Worm (Caenorhabditis elegans) whole organism, young adult: Measurements from ENCODE around the gene sqv-3.
A peak's percentile ranks its signal among the peaks of the same experiment; 100 is the strongest.

Source experiments
- F10E7.11 ChIP-seq: sonication (generic microtip); optimal IDR thresholded peaks from 2 replicates; lab custom pipeline; 2017; ENCODE audit warnings: mild to moderate bottlenecking, missing genetic modification characterization, moderate library complexity, missing compliant biosample characterization
- F37B4.10 ChIP-seq: fragments of 200-800 bp; sonication (Bioruptor generic); IDR thresholded peaks from 2 replicates; pipeline ENCODE4 v1.3.6; 2022; ENCODE audit warnings: missing genetic modification characterization, missing compliant biosample characterization
- F39B2.1 ChIP-seq: fragments of 200-800 bp; sonication (Bioruptor generic); IDR thresholded peaks from 2 replicates; pipeline ENCODE4 v1.3.6; 2022; ENCODE audit warnings: missing genetic modification reagents, missing genetic modification characterization, missing compliant biosample characterization
- F57A8.1 ChIP-seq: fragments of 200-800 bp; sonication (Bioruptor generic); optimal IDR thresholded peaks from 2 replicates; lab custom pipeline; 2018; ENCODE audit warnings: mild to moderate bottlenecking, missing genetic modification characterization, moderate library complexity, missing compliant biosample characterization
- T07F8.4 ChIP-seq: sonication (generic microtip); optimal IDR thresholded peaks from 2 replicates; lab custom pipeline; 2016; ENCODE audit warnings: mild to moderate bottlenecking, missing genetic modification characterization, moderate library complexity, missing compliant biosample characterization
- T26A5.8 ChIP-seq: sonication (generic microtip); optimal IDR thresholded peaks from 2 replicates; lab custom pipeline; 2016; ENCODE audit warnings: missing genetic modification characterization, missing compliant biosample characterization
- Y53F4B.3 ChIP-seq: fragments of 200-800 bp; sonication (Bioruptor generic); IDR thresholded peaks from 2 replicates; pipeline ENCODE4 v1.3.6; 2022; ENCODE audit warnings: missing genetic modification reagents, missing genetic modification characterization, missing compliant biosample characterization
- Y53G8AR.9 ChIP-seq: fragments of 200-800 bp; sonication (Bioruptor generic); conservative IDR thresholded peaks from 2 replicates; pipeline ENCODE4 v1.3.6; 2022; ENCODE audit warnings: missing genetic modification reagents, missing genetic modification characterization, missing compliant biosample characterization
- Y67H2A.10 ChIP-seq: fragments of 200-800 bp; sonication (Bioruptor generic); conservative IDR thresholded peaks from 2 replicates; pipeline ENCODE4 v1.3.6; 2022; ENCODE audit warnings: missing genetic modification reagents, missing genetic modification characterization, missing compliant biosample characterization
- aptf-3 ChIP-seq: fragments of 200-800 bp; sonication (Bioruptor generic); IDR thresholded peaks from 2 replicates; pipeline ENCODE4 v1.3.6; 2022; ENCODE audit warnings: missing genetic modification characterization, missing compliant biosample characterization
- athp-1 ChIP-seq: sonication (generic microtip); optimal IDR thresholded peaks from 2 replicates; lab custom pipeline; 2017; ENCODE audit warnings: mild to moderate bottlenecking, missing genetic modification characterization, missing compliant biosample characterization
- bed-1 ChIP-seq: fragments of 200-800 bp; sonication (Bioruptor generic); IDR thresholded peaks from 2 replicates; pipeline ENCODE4 v1.3.6; 2022; ENCODE audit warnings: missing genetic modification reagents, missing genetic modification characterization, missing compliant biosample characterization
- bed-2 ChIP-seq: fragments of 200-800 bp; sonication (Bioruptor generic); IDR thresholded peaks from 2 replicates; pipeline ENCODE4 v1.3.6; 2022; ENCODE audit warnings: missing genetic modification reagents, missing genetic modification characterization, missing compliant biosample characterization
- ccch-3 ChIP-seq: fragments of 200-800 bp; sonication (Bioruptor generic); optimal IDR thresholded peaks from 2 replicates; lab custom pipeline; 2018; ENCODE audit warnings: mild to moderate bottlenecking, missing genetic modification characterization, missing compliant biosample characterization
- cebp-1 ChIP-seq, 2 experiments: fragments of 200-800 bp in 1 of 2; sonication (Bioruptor generic) in 1 of 2; sonication (generic microtip) in 1 of 2; IDR thresholded peaks in 1 of 2; optimal IDR thresholded peaks in 1 of 2; 2 replicates each; pipeline versions ENCODE4 v1.3.6 to Lab custom; 2017 to 2022; ENCODE audit warnings: missing compliant biosample characterization in 2 of 2, missing genetic modification characterization in 2 of 2, mild to moderate bottlenecking in 1 of 2, missing genetic modification reagents in 1 of 2, moderate library complexity in 1 of 2
- ceh-27 ChIP-seq: fragments of 200-800 bp; sonication (Bioruptor generic); optimal IDR thresholded peaks from 2 replicates; lab custom pipeline; 2018; ENCODE audit warnings: mild to moderate bottlenecking, missing genetic modification characterization, moderate library complexity, missing compliant biosample characterization
- dox-1 ChIP-seq: fragments of 200-800 bp; sonication (Bioruptor generic); IDR thresholded peaks from 2 replicates; pipeline ENCODE4 v1.3.6; 2022; ENCODE audit warnings: missing genetic modification reagents, missing genetic modification characterization, missing compliant biosample characterization
- fkh-3 ChIP-seq: sonication (generic microtip); optimal IDR thresholded peaks from 2 replicates; lab custom pipeline; 2016; ENCODE audit warnings: mild to moderate bottlenecking, missing genetic modification characterization, missing compliant biosample characterization
- hlh-12 ChIP-seq: sonication (generic microtip); optimal IDR thresholded peaks from 2 replicates; lab custom pipeline; 2016; ENCODE audit warnings: missing genetic modification characterization, missing compliant biosample characterization
- hmg-1.2 ChIP-seq: fragments of 200-800 bp; sonication (Bioruptor generic); IDR thresholded peaks from 2 replicates; pipeline ENCODE4 v1.3.6; 2022; ENCODE audit warnings: missing genetic modification reagents, missing genetic modification characterization, missing compliant biosample characterization
- hrde-1 ChIP-seq: sonication (generic microtip); optimal IDR thresholded peaks from 2 replicates; lab custom pipeline; 2016; ENCODE audit warnings: missing genetic modification characterization, mild to moderate bottlenecking, missing compliant biosample characterization, moderate library complexity, missing genotype, missing genetic modification reagents, borderline replicate concordance
- lin-26 ChIP-seq: fragments of 200-800 bp; sonication (Bioruptor generic); IDR thresholded peaks from 2 replicates; pipeline ENCODE4 v1.3.6; 2022; ENCODE audit warnings: missing genetic modification reagents, missing genetic modification characterization, missing compliant biosample characterization
- lin-35 ChIP-seq, 3 experiments: fragments of 150-350 bp in 2 of 3; sonication (generic microtip) in 1 of 3; optimal IDR thresholded peaks; 2 replicates each; lab custom pipeline; 2014 to 2018; ENCODE audit warnings: missing biosample characterization in 3 of 3, missing genetic modification characterization in 3 of 3, missing genetic modification reagents in 3 of 3
- lin-40 ChIP-seq: sonication (generic microtip); optimal IDR thresholded peaks from 2 replicates; lab custom pipeline; 2016; ENCODE audit warnings: missing genetic modification characterization, mild to moderate bottlenecking, missing compliant biosample characterization, missing genotype, missing genetic modification reagents
- lin-54 ChIP-seq: fragments of 200-800 bp; sonication (Bioruptor generic); optimal IDR thresholded peaks from 2 replicates; lab custom pipeline; 2018; ENCODE audit warnings: mild to moderate bottlenecking, missing genetic modification characterization, missing compliant biosample characterization
- mes-4 ChIP-seq: sonication (generic microtip); optimal IDR thresholded peaks from 2 replicates; lab custom pipeline; 2016; ENCODE audit warnings: missing genotype, missing genetic modification characterization, missing compliant biosample characterization
- nfyb-1 ChIP-seq: fragments of 200-800 bp; sonication (Bioruptor generic); IDR thresholded peaks from 2 replicates; pipeline ENCODE4 v1.3.6; 2022; ENCODE audit warnings: missing genetic modification reagents, missing genetic modification characterization, missing compliant biosample characterization
- nhr-80 ChIP-seq: sonication (generic microtip); optimal IDR thresholded peaks from 2 replicates; lab custom pipeline; 2016; ENCODE audit warnings: missing genetic modification characterization, missing compliant biosample characterization
- pbrm-1 ChIP-seq: fragments of 200-800 bp; sonication (Bioruptor generic); IDR thresholded peaks from 2 replicates; pipeline ENCODE4 v1.3.6; 2022; ENCODE audit warnings: missing genetic modification reagents, missing genetic modification characterization, missing compliant biosample characterization
- rcor-1 ChIP-seq: fragments of 200-800 bp; sonication (Bioruptor generic); IDR thresholded peaks from 2 replicates; pipeline ENCODE4 v1.3.6; 2022; ENCODE audit warnings: missing genetic modification reagents, missing genetic modification characterization, missing compliant biosample characterization
- rec-8 ChIP-seq, 2 experiments: sonication (generic microtip); optimal IDR thresholded peaks; 2 replicates each; lab custom pipeline; 2016; ENCODE audit warnings: mild to moderate bottlenecking in 2 of 2, missing genetic modification characterization in 2 of 2, missing genetic modification reagents in 2 of 2, missing genotype in 2 of 2, missing biosample characterization in 1 of 2, missing compliant biosample characterization in 1 of 2, moderate library complexity in 1 of 2
- repo-1 ChIP-seq: sonication (generic microtip); optimal IDR thresholded peaks from 2 replicates; lab custom pipeline; 2017; ENCODE audit warnings: mild to moderate bottlenecking, missing genetic modification characterization, missing compliant biosample characterization
- snpc-3.4 ChIP-seq: sonication (generic microtip); optimal IDR thresholded peaks from 2 replicates; lab custom pipeline; 2017; ENCODE audit warnings: missing genetic modification characterization, mild to moderate bottlenecking, missing compliant biosample characterization, antibody characterized with exemption, moderate library complexity, missing genotype, missing genetic modification reagents
- somi-1 ChIP-seq: fragments of 200-800 bp; sonication (Bioruptor generic); optimal IDR thresholded peaks from 2 replicates; lab custom pipeline; 2018; ENCODE audit warnings: mild to moderate bottlenecking, missing genetic modification characterization, missing compliant biosample characterization
- sptf-2 ChIP-seq: fragments of 200-800 bp; sonication (Bioruptor generic); optimal IDR thresholded peaks from 2 replicates; lab custom pipeline; 2018; ENCODE audit warnings: mild to moderate bottlenecking, missing genetic modification characterization, missing compliant biosample characterization
- tbp1 ChIP-seq: fragments of 200-800 bp; sonication (Bioruptor generic); optimal IDR thresholded peaks from 2 replicates; lab custom pipeline; 2018; ENCODE audit warnings: mild to moderate bottlenecking, missing genetic modification characterization, missing compliant biosample characterization
- xnd-1 ChIP-seq: sonication (generic microtip); optimal IDR thresholded peaks from 2 replicates; lab custom pipeline; 2016; ENCODE audit warnings: missing genotype, missing genetic modification reagents, missing genetic modification characterization, missing compliant biosample characterization
- zfh-2 ChIP-seq: fragments of 200-800 bp; sonication (Bioruptor generic); conservative IDR thresholded peaks from 2 replicates; pipeline ENCODE4 v1.3.6; 2022; ENCODE audit warnings: missing genetic modification reagents, missing genetic modification characterization, missing compliant biosample characterization
- zim-3 ChIP-seq: sonication (generic microtip); optimal IDR thresholded peaks from 2 replicates; lab custom pipeline; 2017; ENCODE audit warnings: mild to moderate bottlenecking, missing genetic modification characterization, moderate library complexity, missing compliant biosample characterization
- ztf-22 ChIP-seq: fragments of 200-800 bp; sonication (Bioruptor generic); optimal IDR thresholded peaks from 2 replicates; lab custom pipeline; 2018; ENCODE audit warnings: mild to moderate bottlenecking, missing genetic modification characterization, moderate library complexity, missing compliant biosample characterization

The sqv-3 gene

ce11 chrIII:9817894-9818293, 37.7 kb upstream of the sqv-3 start (continued):
- no peak for TF ChIP-seq tbp1
- TF ChIP-seq ceh-27 (GFP tag; lab: Kevin White, UChicago) = no peak
- no peak for TF ChIP-seq T26A5.8
- TF ChIP-seq hrde-1 (tag; lab: Kevin White, UChicago) = no peak
- TF ChIP-seq F39B2.1 (GFP tag; lab: Robert Waterston, UW) = no peak
- TF ChIP-seq F10E7.11 (tag; lab: Kevin White, UChicago) = no peak
- no peak for TF ChIP-seq somi-1 (GFP tag; lab: Kevin White, UChicago)
- TF ChIP-seq aptf-3 (GFP tag; lab: Robert Waterston, UW) = no peak
- TF ChIP-seq sptf-2 (GFP tag; lab: Kevin White, UChicago) = no peak
- TF ChIP-seq Y53F4B.3 (GFP tag; lab: Robert Waterston, UW) = no peak
- TF ChIP-seq cebp-1 (GFP tag; IDR thresholded peaks at IDR 0.05; lab: Robert Waterston, UW) = no peak
- TF ChIP-seq cebp-1 (tag; optimal IDR thresholded peaks at IDR 0.05; lab: Kevin White, UChicago) = no peak
- TF ChIP-seq zim-3 (tag; lab: Kevin White, UChicago) = no peak
- peak; percentile 30; the same call in 1 of the 2 replicates for TF ChIP-seq dox-1 (GFP tag; lab: Robert Waterston, UW)
- TF ChIP-seq lin-54 (GFP tag; lab: Kevin White, UChicago) = peak; percentile 45
- TF ChIP-seq repo-1 (tag; lab: Kevin White, UChicago) = no peak
- TF ChIP-seq Y67H2A.10 (GFP tag; lab: Robert Waterston, UW) = no peak
- no peak for TF ChIP-seq xnd-1 (tag; lab: Kevin White, UChicago)
- no peak for TF ChIP-seq F37B4.10
- peak; percentile 1 for TF ChIP-seq snpc-3.4
- TF ChIP-seq nfyb-1 (GFP tag; lab: Robert Waterston, UW) = no peak
- no peak for TF ChIP-seq mes-4 (tag; lab: Kevin White, UChicago)
- no peak for TF ChIP-seq ccch-3
- TF ChIP-seq bed-1 (GFP tag; lab: Robert Waterston, UW) = no peak
- TF ChIP-seq, all 124 proteins: peak for 9

ce11 chrIII:9817087-9817612, 37.0 kb upstream of the sqv-3 start, which contains the start of gene cnx-1:
cnx-1 (minus strand) TSS chrIII:9817137.
- no peak for TF ChIP-seq ztf-22 (GFP tag; lab: Kevin White, UChicago)
- TF ChIP-seq Y53G8AR.9 (GFP tag; lab: Robert Waterston, UW) = 0 out of 2 replicates have a peak, but pooled peaks have one; percentile 15
- TF ChIP-seq lin-26 (GFP tag; lab: Robert Waterston, UW) = no peak
- TF ChIP-seq rec-8 (tag; optimal IDR thresholded peaks at IDR 0.05; lab: Kevin White, UChicago) = no peak
- TF ChIP-seq lin-40 (tag; lab: Kevin White, UChicago) = no peak
- TF ChIP-seq fkh-3 (tag; lab: Kevin White, UChicago) = no peak
- peak; percentile 42; the same call in 1 of the 2 replicates for TF ChIP-seq pbrm-1 (GFP tag; lab: Robert Waterston, UW)
- TF ChIP-seq nhr-80 (tag; lab: Kevin White, UChicago) = peak; percentile 2
- peak; percentile 37; the same call in 1 of the 2 replicates for TF ChIP-seq hmg-1.2 (GFP tag; lab: Robert Waterston, UW)
- no peak for TF ChIP-seq bed-2 (GFP tag; lab: Robert Waterston, UW)
- no peak for TF ChIP-seq T07F8.4 (tag; lab: Kevin White, UChicago)
- no peak for TF ChIP-seq lin-35 (GFP tag; optimal IDR thresholded peaks at IDR 0.05; lab: Kevin White, UChicago)
- TF ChIP-seq athp-1 (tag; lab: Kevin White, UChicago) = no peak
- 0 out of 2 replicates have a peak, but pooled peaks have one; percentile 35 for TF ChIP-seq rcor-1
- no peak for TF ChIP-seq hlh-12
- TF ChIP-seq bed-1 (GFP tag; lab: Robert Waterston, UW) = no peak
- TF ChIP-seq dox-1 (GFP tag; lab: Robert Waterston, UW) = peak; percentile 8; the same call in 1 of the 2 replicates
- no peak for TF ChIP-seq zfh-2 (GFP tag; lab: Robert Waterston, UW)
- no peak for TF ChIP-seq mes-4 (tag; lab: Kevin White, UChicago)
- TF ChIP-seq cebp-1 (GFP tag; IDR thresholded peaks at IDR 0.05; lab: Robert Waterston, UW) = no peak
- peak; percentile 25 for TF ChIP-seq cebp-1 (tag; optimal IDR thresholded peaks at IDR 0.05; lab: Kevin White, UChicago)
- no peak for TF ChIP-seq F57A8.1 (GFP tag; lab: Kevin White, UChicago)
